Worm (Caenorhabditis elegans): ENCODE measurements around the gene F19B10.2.

The F19B10.2 gene

DNA sequence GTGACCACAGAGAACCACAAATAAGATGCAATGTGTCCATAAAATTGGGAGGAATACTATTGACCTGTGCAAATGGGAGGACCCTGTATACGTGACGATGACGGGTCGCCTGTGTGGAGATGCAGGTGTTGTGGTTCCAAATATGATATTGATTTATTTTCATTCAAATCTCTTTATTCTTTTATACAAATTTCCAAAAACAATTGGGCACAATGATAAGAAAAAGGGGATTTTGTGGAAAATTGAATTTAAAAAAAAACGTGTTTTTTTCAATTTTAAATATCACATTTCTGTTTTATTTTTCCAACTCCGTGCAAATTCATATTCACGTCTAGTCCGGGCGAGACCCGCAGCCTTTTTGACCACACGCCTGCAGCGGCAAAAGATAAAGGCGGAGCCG, at the start of gene F19B10.2:
TSS of gene F19B10.2 (plus strand) at position 301 of the 400 bp plus-strand sequence.
- TF ChIP-seq him-1 (tag; optimal IDR thresholded peaks at IDR 0.05) = no peak

DNA sequence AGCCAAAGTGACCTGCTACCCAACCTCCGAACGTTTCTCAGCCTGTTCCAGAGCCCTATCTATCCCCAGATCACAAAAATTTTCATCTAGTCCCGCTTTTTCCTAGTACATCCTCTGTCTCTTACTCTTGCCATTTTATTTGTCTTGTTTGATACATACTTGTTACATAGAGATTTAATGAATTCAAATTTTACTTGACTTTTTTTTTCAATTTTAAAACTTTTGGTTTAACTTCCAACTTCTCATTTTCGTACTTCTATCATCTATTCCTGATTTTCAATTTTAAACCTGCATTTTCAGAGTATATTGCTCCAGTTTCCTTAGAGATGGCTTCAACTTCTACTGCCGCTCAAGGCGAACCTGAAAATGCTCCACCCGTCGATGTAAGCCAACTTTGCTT, 48.4 kb upstream of the F19B10.2 start, which contains the start of gene M151.3:
TSS of gene M151.3 (plus strand) at position 301 of the 400 bp plus-strand sequence.
- no peak for TF ChIP-seq dao-5 (tag; optimal IDR thresholded peaks at IDR 0.05)
- TF ChIP-seq him-1 (tag; optimal IDR thresholded peaks at IDR 0.05) = no peak
- TF ChIP-seq W03F9.2 (tag; optimal IDR thresholded peaks at IDR 0.05) = no peak

DNA sequence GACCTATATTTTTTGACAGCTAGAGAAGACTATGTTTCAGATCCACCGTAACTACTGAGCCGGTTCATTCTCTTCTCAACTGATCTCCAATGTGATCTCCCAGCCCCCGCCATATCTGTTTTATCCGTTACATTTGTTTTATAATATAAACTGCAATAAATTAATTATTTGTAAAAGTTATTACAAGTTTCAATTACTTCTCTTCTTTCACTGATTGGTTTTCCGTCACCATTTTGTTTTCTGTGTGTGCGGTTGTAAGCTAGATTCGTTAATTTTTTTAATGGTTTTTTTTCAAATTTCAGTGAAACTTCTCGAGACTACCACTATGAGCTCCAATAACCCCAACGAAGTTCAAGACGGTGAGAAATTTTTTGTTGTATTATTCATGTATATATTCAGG, 44.5 kb upstream of the F19B10.2 start, which contains the start of gene M151.2:
TSS of gene M151.2 (plus strand) at position 301 of the 400 bp plus-strand sequence.
- TF ChIP-seq him-1 (tag; optimal IDR thresholded peaks at IDR 0.05) (no peak), dao-5 (tag; optimal IDR thresholded peaks at IDR 0.05) (no peak), W03F9.2 (tag; optimal IDR thresholded peaks at IDR 0.05) (no peak)

DNA sequence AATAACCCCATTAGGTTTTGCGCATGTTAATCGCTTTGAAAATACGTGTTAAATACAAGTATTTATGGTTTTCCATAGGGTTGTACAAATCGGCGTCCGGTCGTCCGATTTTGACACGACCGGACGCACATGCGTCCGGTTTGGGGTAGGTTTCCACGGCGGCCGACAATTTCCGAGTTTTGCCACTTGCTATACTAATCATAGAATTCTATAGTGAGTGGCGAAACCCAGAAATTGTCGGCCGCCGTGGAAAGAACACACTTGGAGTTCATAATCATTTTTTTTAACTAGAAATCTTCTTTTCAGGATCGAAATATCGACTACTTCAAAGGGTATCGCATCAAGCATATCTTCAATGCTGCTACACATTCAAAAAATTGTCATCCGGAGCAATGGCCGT, 40.5 kb upstream of the F19B10.2 start:
- TF ChIP-seq W03F9.2 (tag; optimal IDR thresholded peaks at IDR 0.05) (no peak), him-1 (tag; optimal IDR thresholded peaks at IDR 0.05) (no peak), dao-5 (tag; optimal IDR thresholded peaks at IDR 0.05) (no peak)

DNA sequence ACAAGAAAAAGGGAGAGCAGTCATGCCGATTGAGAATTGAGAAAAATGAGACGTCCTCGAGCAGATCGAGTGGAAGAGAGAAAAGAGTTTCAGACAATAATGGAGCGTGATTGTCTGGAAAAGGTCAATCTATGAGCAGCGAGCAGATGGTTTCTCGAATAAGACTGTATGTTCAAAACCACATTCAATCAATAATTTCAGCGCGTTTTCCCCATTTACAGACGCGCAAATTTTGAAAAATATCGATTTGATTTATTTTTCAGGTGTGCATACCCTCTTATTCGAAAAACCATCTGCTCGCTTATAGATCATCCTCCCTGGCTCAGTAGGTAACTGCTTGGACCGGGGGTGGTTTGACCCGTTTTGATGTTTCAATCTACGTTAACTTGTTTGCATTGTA, 36.0 kb upstream of the F19B10.2 start, which contains the start of gene fbxb-31:
TSS of gene fbxb-31 (minus strand) at position 101 of the 400 bp plus-strand sequence.
- TF ChIP-seq dao-5 (tag; optimal IDR thresholded peaks at IDR 0.05) = no peak
- no peak for TF ChIP-seq W03F9.2 (tag; optimal IDR thresholded peaks at IDR 0.05)
- TF ChIP-seq him-1 (tag; optimal IDR thresholded peaks at IDR 0.05) = no peak

DNA sequence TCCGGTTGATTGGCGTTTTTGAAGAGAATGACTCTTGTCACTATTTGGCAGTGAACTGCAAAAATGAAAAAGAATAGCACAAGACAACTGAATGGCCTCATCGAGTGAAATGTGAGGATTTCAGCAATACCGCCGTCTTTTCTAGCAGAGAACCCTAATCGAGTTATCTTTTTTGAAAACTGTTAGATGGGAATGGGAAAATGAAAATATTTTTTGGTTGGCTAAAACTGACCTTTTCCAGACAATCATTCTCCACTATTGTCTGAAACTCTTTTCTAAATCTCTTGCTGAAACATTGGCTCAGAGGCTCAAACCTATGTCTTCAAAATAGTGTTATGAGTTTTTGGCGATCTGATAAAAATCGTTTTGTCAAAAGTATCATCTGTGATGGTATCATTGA, 35.1 kb upstream of the F19B10.2 start, which contains the start of gene M151.10:
TSS of gene M151.10 (minus strand) at position 101 of the 400 bp plus-strand sequence.
- TF ChIP-seq W03F9.2 (tag; optimal IDR thresholded peaks at IDR 0.05) (no peak), dao-5 (tag; optimal IDR thresholded peaks at IDR 0.05) (no peak), him-1 (tag; optimal IDR thresholded peaks at IDR 0.05) (no peak)

DNA sequence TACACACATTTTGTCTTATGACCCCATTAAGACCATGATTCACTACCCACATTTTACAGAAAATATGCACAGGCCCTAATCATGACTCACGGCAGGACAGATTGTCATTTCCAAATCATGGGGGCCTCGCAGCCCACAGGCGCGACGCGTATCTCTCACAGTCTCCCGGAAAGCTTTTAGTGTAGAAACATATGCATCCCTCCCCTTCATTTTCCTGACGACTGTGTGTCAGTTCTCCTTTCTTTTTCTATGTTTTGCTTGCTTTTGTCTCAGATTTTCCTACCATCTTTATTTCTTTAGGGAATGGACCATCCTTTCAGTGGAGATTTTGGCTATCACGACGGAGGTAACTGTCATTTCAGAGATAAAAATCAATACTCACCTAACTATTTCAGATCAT, 34.1 kb upstream of the F19B10.2 start, which contains the start of gene M151.1:
TSS of gene M151.1 (plus strand) at position 301 of the 400 bp plus-strand sequence.
- TF ChIP-seq W03F9.2 (tag; optimal IDR thresholded peaks at IDR 0.05) = no peak
- TF ChIP-seq him-1 (tag; optimal IDR thresholded peaks at IDR 0.05) = no peak
- TF ChIP-seq dao-5 (tag; optimal IDR thresholded peaks at IDR 0.05) = no peak

DNA sequence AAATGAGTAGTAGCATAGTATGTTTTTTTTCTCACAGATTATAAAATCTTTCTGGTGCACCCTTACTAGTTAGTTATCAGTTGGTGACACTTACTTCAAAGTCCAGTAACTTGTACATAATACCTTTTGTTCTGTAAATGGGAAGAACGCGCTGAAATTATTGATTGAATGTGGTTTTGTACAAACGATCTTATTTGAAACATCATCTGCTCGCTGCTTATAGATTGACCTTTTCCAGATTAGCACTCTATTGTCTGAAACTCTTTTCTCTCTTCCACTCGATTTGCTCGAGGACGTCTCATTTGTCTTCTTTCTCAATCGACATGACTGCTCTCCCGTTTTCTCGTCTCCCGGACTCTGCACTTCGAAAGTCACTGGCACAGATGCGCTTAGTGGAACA, 28.2 kb upstream of the F19B10.2 start, which contains the start of gene fbxb-33:
TSS of gene fbxb-33 (plus strand) at position 301 of the 400 bp plus-strand sequence.
- TF ChIP-seq W03F9.2 (tag; optimal IDR thresholded peaks at IDR 0.05) (no peak), dao-5 (tag; optimal IDR thresholded peaks at IDR 0.05) (no peak), him-1 (tag; optimal IDR thresholded peaks at IDR 0.05) (no peak)

DNA sequence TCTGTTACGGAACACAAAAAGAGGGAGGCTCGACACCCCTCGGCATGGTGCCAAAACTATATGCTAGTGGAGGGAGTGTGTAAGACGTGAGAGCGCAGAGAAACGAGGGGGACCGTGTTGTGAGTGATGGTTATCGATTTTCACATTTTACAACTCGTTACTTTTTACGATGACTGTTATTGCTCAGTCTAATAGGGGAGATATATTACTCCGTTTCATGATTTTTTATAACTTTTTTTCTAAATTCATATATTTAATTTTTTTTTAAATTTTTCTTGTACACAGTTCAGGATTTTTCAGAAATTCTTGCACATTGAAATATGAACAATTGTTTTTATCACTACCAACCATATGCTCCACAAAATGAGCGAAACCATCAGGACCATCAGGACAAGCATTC, 19.9 kb upstream of the F19B10.2 start, which contains the start of gene F19B10.5:
TSS of gene F19B10.5 (plus strand) at position 301 of the 400 bp plus-strand sequence.
- TF ChIP-seq dao-5 (tag; optimal IDR thresholded peaks at IDR 0.05) (no peak), him-1 (tag; optimal IDR thresholded peaks at IDR 0.05) (no peak), W03F9.2 (tag; optimal IDR thresholded peaks at IDR 0.05) (no peak)

DNA sequence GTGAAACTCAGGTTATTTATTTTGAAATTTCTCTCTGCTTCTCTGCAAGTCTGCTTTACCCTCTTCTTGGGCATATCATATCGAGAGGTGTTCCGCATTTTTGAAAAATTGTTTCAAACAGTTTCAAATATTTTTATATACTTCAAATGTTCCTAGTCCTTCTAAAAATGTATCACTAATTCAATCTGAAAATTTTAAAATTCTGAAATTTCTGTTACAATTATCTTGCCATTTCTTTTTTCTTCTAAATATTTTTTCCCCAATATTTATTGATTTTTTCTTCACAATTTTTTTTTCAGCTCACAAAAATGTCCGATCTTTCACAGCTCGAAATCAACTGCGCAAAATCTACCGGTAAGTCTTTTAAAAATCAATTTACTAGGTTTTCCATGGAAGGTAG, 15.5 kb upstream of the F19B10.2 start, which contains the start of gene F19B10.4:
TSS of gene F19B10.4 (plus strand) at position 301 of the 400 bp plus-strand sequence.
- TF ChIP-seq dao-5 (tag; optimal IDR thresholded peaks at IDR 0.05) (no peak), W03F9.2 (tag; optimal IDR thresholded peaks at IDR 0.05) (no peak), him-1 (tag; optimal IDR thresholded peaks at IDR 0.05) (no peak)

DNA sequence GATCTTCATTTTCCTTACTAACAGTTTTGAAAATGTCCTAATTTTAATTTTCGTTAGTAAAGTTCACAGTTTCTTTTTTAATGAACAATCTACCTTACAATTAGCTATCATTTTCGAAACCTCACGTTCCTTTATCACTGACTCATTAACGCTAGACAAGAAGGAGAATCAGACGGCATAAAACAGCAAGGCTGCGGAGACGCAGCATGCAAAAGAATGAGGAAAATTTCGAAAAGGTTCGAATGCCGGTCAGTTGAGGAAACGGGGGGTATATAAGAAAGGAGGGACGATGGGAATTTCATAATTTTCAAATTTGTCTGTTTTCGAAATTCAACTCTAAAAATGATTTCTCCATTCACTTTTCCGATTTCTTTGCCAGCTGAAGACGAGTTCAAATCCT, 13.3 kb upstream of the F19B10.2 start, which contains the start of gene F19B10.13:
TSS of gene F19B10.13 (plus strand) at position 343 of the 400 bp plus-strand sequence.
- TF ChIP-seq him-1 (tag; optimal IDR thresholded peaks at IDR 0.05) (no peak), dao-5 (tag; optimal IDR thresholded peaks at IDR 0.05) (no peak), W03F9.2 (tag; optimal IDR thresholded peaks at IDR 0.05) (no peak)

DNA sequence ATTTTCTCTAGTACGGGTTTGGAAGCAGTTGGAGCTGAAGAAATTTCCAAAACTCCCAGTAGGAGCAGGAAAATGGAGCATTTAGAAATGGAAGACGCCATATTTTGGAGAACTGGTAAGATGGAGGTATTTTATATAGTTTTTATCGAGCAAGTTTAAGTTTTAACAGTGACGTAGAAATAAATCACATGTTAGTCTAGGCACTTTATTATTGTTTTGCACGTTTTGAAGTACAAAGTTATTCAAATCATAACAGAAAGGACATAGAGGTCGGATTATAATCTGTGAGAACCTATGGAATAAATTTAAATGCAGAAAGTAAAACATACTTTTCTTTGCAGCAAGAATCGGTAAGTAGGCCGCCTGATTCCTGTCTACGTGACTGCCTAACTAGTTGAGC, 11.5 kb upstream of the F19B10.2 start, which contains the start of gene F19B10.6:
TSS of gene F19B10.6 (minus strand) at position 101 of the 400 bp plus-strand sequence.
- TF ChIP-seq him-1 (tag; optimal IDR thresholded peaks at IDR 0.05) = no peak

DNA sequence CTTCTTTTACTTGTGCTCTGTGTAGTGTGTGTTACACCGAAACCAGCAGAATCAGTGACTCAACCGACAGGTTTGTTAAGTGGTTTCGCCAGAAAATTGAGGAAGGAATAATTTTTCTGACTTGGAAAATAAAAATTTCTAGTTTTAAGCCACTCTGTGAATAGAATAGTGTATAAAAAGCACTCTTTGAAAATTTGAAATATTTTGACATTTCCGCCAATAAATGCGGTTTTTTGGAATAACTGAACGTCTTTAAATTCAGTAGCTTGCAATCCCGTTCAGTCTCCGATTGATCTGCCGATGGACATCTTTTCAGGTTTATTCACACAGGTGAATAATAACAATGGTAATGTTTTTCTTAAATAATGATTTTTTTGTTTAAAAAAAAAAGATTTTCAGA, 10.8 kb upstream of the F19B10.2 start, which contains the start of gene F19B10.3:
TSS of gene F19B10.3 (plus strand) at position 301 of the 400 bp plus-strand sequence.
- TF ChIP-seq him-1 (tag; optimal IDR thresholded peaks at IDR 0.05) = no peak
- no peak for TF ChIP-seq W03F9.2 (tag; optimal IDR thresholded peaks at IDR 0.05)
- TF ChIP-seq dao-5 (tag; optimal IDR thresholded peaks at IDR 0.05) = no peak

DNA sequence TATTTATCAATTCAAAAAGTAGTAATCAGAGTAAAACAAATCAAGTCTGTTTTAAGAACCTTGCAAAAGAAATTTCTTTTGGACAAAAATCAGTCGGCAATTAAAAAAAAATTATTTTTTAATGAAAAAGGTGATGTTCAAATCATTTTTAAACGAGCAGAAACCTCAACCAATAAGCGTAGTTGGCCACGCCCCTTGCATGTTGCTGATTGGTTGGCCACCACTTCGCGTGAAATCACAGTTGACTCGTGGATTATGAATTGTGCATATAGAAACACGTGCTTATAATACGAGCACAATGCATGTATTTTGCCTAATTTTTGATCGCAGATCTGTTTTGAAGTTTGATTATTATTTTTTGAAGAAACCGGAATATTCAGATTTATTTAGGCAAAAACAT, 10.1 kb upstream of the F19B10.2 start:
- TF ChIP-seq W03F9.2 (tag; optimal IDR thresholded peaks at IDR 0.05) (no peak), dao-5 (tag; optimal IDR thresholded peaks at IDR 0.05) (no peak), him-1 (tag; optimal IDR thresholded peaks at IDR 0.05) (no peak)

DNA sequence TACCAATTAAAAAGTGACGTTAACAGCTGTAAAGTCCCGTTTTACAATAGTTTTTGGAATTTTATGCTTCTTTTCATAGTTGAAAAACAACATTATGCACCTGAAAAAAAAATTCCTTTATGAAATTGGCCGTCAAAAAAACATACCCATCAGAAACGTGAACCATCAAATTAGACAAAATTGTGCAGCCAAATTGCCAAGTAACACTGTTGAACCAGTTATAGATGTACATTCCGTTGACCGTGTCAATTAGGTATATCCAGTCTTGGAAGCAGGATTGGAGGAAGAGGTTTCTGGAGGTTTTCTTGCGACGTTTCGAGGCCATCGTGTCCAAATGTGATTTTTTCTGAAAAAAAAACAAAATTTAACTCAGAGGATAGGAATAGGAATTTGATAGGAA, 6.0 kb upstream of the F19B10.2 start, which contains the start of gene srx-97:
TSS of gene srx-97 (minus strand) at position 101 of the 400 bp plus-strand sequence.
- TF ChIP-seq dao-5 (tag; optimal IDR thresholded peaks at IDR 0.05) (no peak), W03F9.2 (tag; optimal IDR thresholded peaks at IDR 0.05) (no peak), him-1 (tag; optimal IDR thresholded peaks at IDR 0.05) (no peak)

Measured in whole organism, L4/young adult.